Fruit fly (Drosophila melanogaster) whole organism, embryonic: ENCODE data around the gene CG42375.

Experiments used
- Ada2b ChIP-seq: fragments of 200-800 bp; sonication (Bioruptor generic); IDR thresholded peaks from 2 replicates; pipeline ENCODE4 v1.3.6; 2022; ENCODE audit warnings: missing biosample characterization, missing genetic modification characterization
- B-H1 ChIP-seq: fragments of 200-800 bp; sonication (Bioruptor generic); IDR thresholded peaks from 3 replicates; pipeline ENCODE4 v1.3.6; 2022; ENCODE audit warnings: missing biosample characterization, missing genetic modification characterization
- Bdp1 ChIP-seq: fragments of 200-800 bp; sonication (Bioruptor generic); optimal IDR thresholded peaks from 3 replicates; lab custom pipeline; 2016; ENCODE audit warnings: missing biosample characterization, missing genetic modification characterization
- Bgb ChIP-seq: fragments of 200-800 bp; sonication (Bioruptor generic); IDR thresholded peaks from 2 replicates; pipeline ENCODE4 v1.3.6; 2022; ENCODE audit warnings: missing biosample characterization, missing genetic modification characterization; ENCODE audit not compliant: partially characterized antibody
- Blimp-1 ChIP-seq: fragments of 200-800 bp; sonication (Bioruptor generic); optimal IDR thresholded peaks from 3 replicates; lab custom pipeline; 2018; ENCODE audit warnings: missing biosample characterization, missing genetic modification characterization, mild to moderate bottlenecking, moderate library complexity, missing genetic modification reagents
- CG13624 ChIP-seq: fragments of 200-800 bp; sonication (Bioruptor generic); optimal IDR thresholded peaks from 2 replicates; lab custom pipeline; 2016; ENCODE audit warnings: missing biosample characterization, missing genetic modification characterization
- CG14710 ChIP-seq: fragments of 200-800 bp; sonication (Bioruptor generic); optimal IDR thresholded peaks from 3 replicates; lab custom pipeline; 2019; ENCODE audit warnings: missing biosample characterization, mild to moderate bottlenecking, missing genetic modification characterization, moderate library complexity
- CG14965 ChIP-seq: fragments of 200-800 bp; sonication (Bioruptor generic); optimal IDR thresholded peaks from 2 replicates; lab custom pipeline; 2016; ENCODE audit warnings: missing biosample characterization, missing genetic modification characterization, borderline replicate concordance
- CG18262 ChIP-seq: fragments of 200-800 bp; optimal IDR thresholded peaks from 3 replicates; lab custom pipeline; 2019; ENCODE audit warnings: missing biosample characterization, mild to moderate bottlenecking, missing genetic modification characterization, moderate library complexity
- CG2202 ChIP-seq: fragments of 200-800 bp; sonication (Bioruptor generic); optimal IDR thresholded peaks from 2 replicates; lab custom pipeline; 2018; ENCODE audit warnings: missing biosample characterization, mild to moderate bottlenecking, missing genetic modification characterization
- CG30403 ChIP-seq: fragments of 200-800 bp; sonication (Bioruptor generic); optimal IDR thresholded peaks from 3 replicates; lab custom pipeline; 2016; ENCODE audit warnings: missing biosample characterization, missing genetic modification characterization
- CG42726 ChIP-seq: fragments of 200-800 bp; sonication (Bioruptor generic); IDR thresholded peaks from 2 replicates; pipeline ENCODE4 v1.3.6; 2022; ENCODE audit warnings: missing biosample characterization, missing genetic modification characterization; ENCODE audit not compliant: partially characterized antibody
- CG4424 ChIP-seq: fragments of 200-800 bp; sonication (Bioruptor generic); optimal IDR thresholded peaks from 3 replicates; lab custom pipeline; 2016; ENCODE audit warnings: missing biosample characterization, missing genetic modification characterization
- CG9437 ChIP-seq: fragments of 200-800 bp; sonication (Bioruptor generic); optimal IDR thresholded peaks from 2 replicates; lab custom pipeline; 2018; ENCODE audit warnings: missing biosample characterization, mild to moderate bottlenecking, missing genetic modification characterization
- CG9932 ChIP-seq: fragments of 200-800 bp; sonication (Bioruptor generic); IDR thresholded peaks from 2 replicates; pipeline ENCODE4 v1.3.6; 2022; ENCODE audit warnings: missing biosample characterization, missing genetic modification characterization
- CTCF ChIP-seq: fragments of 200-800 bp; sonication (Bioruptor generic); optimal IDR thresholded peaks from 2 replicates; lab custom pipeline; 2017; ENCODE audit warnings: missing biosample characterization, mild to moderate bottlenecking, missing genetic modification characterization, moderate library complexity
- Deaf1 ChIP-seq: fragments of 200-800 bp; optimal IDR thresholded peaks from 3 replicates; lab custom pipeline; 2019; ENCODE audit warnings: missing biosample characterization, mild to moderate bottlenecking, missing genetic modification characterization, moderate library complexity
- Dref ChIP-seq: fragments of 200-800 bp; sonication (Bioruptor generic); IDR thresholded peaks from 2 replicates; pipeline ENCODE4 v1.3.6; 2022; ENCODE audit warnings: missing biosample characterization, missing genetic modification characterization
- H15 ChIP-seq: fragments of 200-800 bp; sonication (Bioruptor generic); IDR thresholded peaks from 3 replicates; pipeline ENCODE4 v1.3.6; 2022; ENCODE audit warnings: missing biosample characterization, missing genetic modification characterization
- HmgD ChIP-seq: fragments of 200-800 bp; sonication (Bioruptor generic); optimal IDR thresholded peaks from 3 replicates; lab custom pipeline; 2016; ENCODE audit warnings: missing biosample characterization, missing genetic modification characterization
- Hr3 ChIP-seq: fragments of 200-800 bp; sonication (Bioruptor generic); optimal IDR thresholded peaks from 3 replicates; lab custom pipeline; 2016; ENCODE audit warnings: missing biosample characterization, missing genetic modification characterization
- Nf-YB ChIP-seq: fragments of 200-800 bp; sonication (Bioruptor generic); optimal IDR thresholded peaks from 3 replicates; lab custom pipeline; 2019; ENCODE audit warnings: missing biosample characterization, mild to moderate bottlenecking, missing genetic modification characterization, moderate library complexity
- Nf-YC ChIP-seq: fragments of 200-800 bp; optimal IDR thresholded peaks from 3 replicates; lab custom pipeline; 2019; ENCODE audit warnings: missing biosample characterization, mild to moderate bottlenecking, missing genetic modification characterization, moderate library complexity
- Sox102F ChIP-seq: fragments of 200-800 bp; sonication (Bioruptor generic); optimal IDR thresholded peaks from 2 replicates; lab custom pipeline; 2018; ENCODE audit warnings: missing biosample characterization, mild to moderate bottlenecking, missing genetic modification characterization, moderate library complexity
- Sry-β ChIP-seq: fragments of 200-800 bp; sonication (Bioruptor generic); optimal IDR thresholded peaks from 2 replicates; lab custom pipeline; 2018; ENCODE audit warnings: missing biosample characterization, mild to moderate bottlenecking, missing genetic modification characterization, moderate library complexity
- TFAM ChIP-seq: fragments of 200-800 bp; sonication (Bioruptor generic); optimal IDR thresholded peaks from 2 replicates; lab custom pipeline; 2017; ENCODE audit warnings: missing biosample characterization, missing genetic modification characterization, inconsistent platforms
- ac ChIP-seq: fragments of 200-800 bp; sonication (Bioruptor generic); optimal IDR thresholded peaks from 3 replicates; lab custom pipeline; 2017; ENCODE audit warnings: missing biosample characterization, mild to moderate bottlenecking, missing genetic modification characterization
- ap ChIP-seq: fragments of 200-800 bp; sonication (Bioruptor generic); IDR thresholded peaks from 2 replicates; pipeline ENCODE4 v1.3.6; 2022; ENCODE audit warnings: missing biosample characterization, missing genetic modification characterization
- br ChIP-seq: fragments of >200 bp; optimal IDR thresholded peaks from 2 replicates; lab custom pipeline; 2017
- bsh ChIP-seq, 2 experiments: fragments of 200-800 bp; sonication (Bioruptor generic); optimal IDR thresholded peaks; 2 replicates each; lab custom pipeline; 2017 to 2018; ENCODE audit warnings: mild to moderate bottlenecking in 2 of 2, missing biosample characterization in 2 of 2, missing genetic modification characterization in 2 of 2, moderate library complexity in 1 of 2
- chn ChIP-seq: fragments of 200-800 bp; sonication (Bioruptor generic); optimal IDR thresholded peaks from 2 replicates; lab custom pipeline; 2016; ENCODE audit warnings: missing biosample characterization, missing genetic modification characterization
- dati ChIP-seq: fragments of 200-800 bp; sonication (Bioruptor generic); IDR thresholded peaks from 2 replicates; pipeline ENCODE4 v1.3.6; 2022; ENCODE audit warnings: missing biosample characterization, missing genetic modification characterization
- esg ChIP-seq: fragments of 200-800 bp; sonication (Bioruptor generic); conservative IDR thresholded peaks from 2 replicates; pipeline ENCODE4 v1.3.6; 2022; ENCODE audit warnings: missing biosample characterization, missing genetic modification characterization
- fd96Cb ChIP-seq: fragments of 200-800 bp; sonication (Bioruptor generic); optimal IDR thresholded peaks from 2 replicates; lab custom pipeline; 2018; ENCODE audit warnings: missing biosample characterization, mild to moderate bottlenecking, missing genetic modification characterization, moderate library complexity
- her ChIP-seq: fragments of 200-800 bp; sonication (Bioruptor generic); optimal IDR thresholded peaks from 2 replicates; lab custom pipeline; 2016; ENCODE audit warnings: missing biosample characterization, missing genetic modification characterization
- insv ChIP-seq, 2 experiments: fragments of 200-800 bp; sonication (Bioruptor generic); optimal IDR thresholded peaks; 3 replicates each; lab custom pipeline; 2016 to 2018; ENCODE audit warnings: missing biosample characterization in 2 of 2, missing genetic modification characterization in 2 of 2
- ken ChIP-seq: fragments of 200-800 bp; sonication (Bioruptor generic); IDR thresholded peaks from 3 replicates; pipeline ENCODE4 v1.3.6; 2022; ENCODE audit warnings: missing biosample characterization, missing genetic modification characterization
- knrl ChIP-seq: fragments of 200-800 bp; sonication (Bioruptor generic); IDR thresholded peaks from 3 replicates; pipeline ENCODE4 v1.3.6; 2022; ENCODE audit warnings: missing biosample characterization, missing genetic modification characterization; ENCODE audit not compliant: partially characterized antibody
- lab ChIP-seq: fragments of 200-800 bp; sonication (Bioruptor generic); optimal IDR thresholded peaks from 3 replicates; lab custom pipeline; 2017; ENCODE audit warnings: missing biosample characterization, missing genetic modification characterization, mild to moderate bottlenecking, moderate library complexity, missing genetic modification reagents
- lola ChIP-seq, 3 experiments: fragments of >200 bp in 2 of 3; fragments of 200-800 bp in 1 of 3; sonication (Bioruptor generic) in 1 of 3; optimal IDR thresholded peaks; 2 replicates each; lab custom pipeline; 2017 to 2019; ENCODE audit warnings: missing biosample characterization in 3 of 3, missing genetic modification characterization in 3 of 3, mild to moderate bottlenecking in 1 of 3, moderate library complexity in 1 of 3
- mam ChIP-seq: fragments of 200-800 bp; sonication (Bioruptor generic); optimal IDR thresholded peaks from 3 replicates; lab custom pipeline; 2016; ENCODE audit warnings: missing biosample characterization, missing genetic modification characterization
- mirr ChIP-seq: fragments of 200-800 bp; sonication (Bioruptor generic); optimal IDR thresholded peaks from 3 replicates; lab custom pipeline; 2018; ENCODE audit warnings: missing biosample characterization, mild to moderate bottlenecking, missing genetic modification characterization
- nmo ChIP-seq: fragments of 200-800 bp; sonication (Bioruptor generic); optimal IDR thresholded peaks from 2 replicates; lab custom pipeline; 2018; ENCODE audit warnings: missing biosample characterization, mild to moderate bottlenecking, missing genetic modification characterization, moderate library complexity
- otp ChIP-seq: fragments of 200-800 bp; sonication (Bioruptor generic); IDR thresholded peaks from 3 replicates; pipeline ENCODE4, ENCODE4 v1.3.6; 2022; ENCODE audit warnings: missing biosample characterization, missing genetic modification characterization
- ranshi ChIP-seq: fragments of 200-800 bp; sonication (Bioruptor generic); IDR thresholded peaks from 2 replicates; pipeline ENCODE4 v1.3.6; 2022; ENCODE audit warnings: missing biosample characterization, missing genetic modification characterization
- row ChIP-seq: fragments of 200-800 bp; sonication (Bioruptor generic); IDR thresholded peaks from 3 replicates; pipeline ENCODE4 v1.3.6; 2022; ENCODE audit warnings: missing biosample characterization, missing genetic modification characterization
- sc ChIP-seq, 3 experiments: fragments of >200 bp in 2 of 3; fragments of 200-800 bp in 1 of 3; sonication (Bioruptor generic) in 1 of 3; optimal IDR thresholded peaks; 2 replicates in 2 of 3; 3 replicates in 1 of 3; lab custom pipeline; 2017; ENCODE audit warnings: mild to moderate bottlenecking in 1 of 3, missing biosample characterization in 1 of 3, missing genetic modification characterization in 1 of 3, missing genetic modification reagents in 1 of 3
- sd ChIP-seq: fragments of 200-800 bp; sonication (Bioruptor generic); optimal IDR thresholded peaks from 3 replicates; lab custom pipeline; 2018; ENCODE audit warnings: missing biosample characterization, mild to moderate bottlenecking, missing genetic modification characterization, moderate library complexity
- sens ChIP-seq: fragments of 200-800 bp; sonication (Bioruptor generic); peaks from one replicate; lab custom pipeline; 2016; ENCODE audit warnings: missing biosample characterization, missing genetic modification characterization
- unpg ChIP-seq: fragments of 200-800 bp; sonication (Bioruptor generic); optimal IDR thresholded peaks from 3 replicates; lab custom pipeline; 2018; ENCODE audit warnings: missing biosample characterization, mild to moderate bottlenecking, missing genetic modification characterization, moderate library complexity
- zf30C ChIP-seq: fragments of 200-800 bp; sonication (Bioruptor generic); optimal IDR thresholded peaks from 3 replicates; lab custom pipeline; 2018; ENCODE audit warnings: missing biosample characterization, mild to moderate bottlenecking, missing genetic modification characterization
- zfh1 ChIP-seq: fragments of 200-800 bp; sonication (Bioruptor generic); IDR thresholded peaks from 3 replicates; pipeline ENCODE4 v1.3.6; 2022; ENCODE audit warnings: missing biosample characterization, missing genetic modification characterization

The CG42375 gene

dm6 chr3R:13797269-13797677 lies 17.8 kb downstream of the CG42375 start (continued):
- peak; percentile 23 for TF ChIP-seq zf30C (GFP tag; lab: Kevin White, UChicago)
- no peak for TF ChIP-seq insv (GFP tag; optimal IDR thresholded peaks at IDR 0.05; lab: Kevin White, UChicago)
- no peak for TF ChIP-seq Nf-YB (GFP tag; lab: Kevin White, UChicago)
- no peak for TF ChIP-seq Bgb (GFP tag; lab: Robert Waterston, UW)
- TF ChIP-seq CTCF (GFP tag; lab: Kevin White, UChicago): no peak
- no peak for TF ChIP-seq ac (GFP tag; lab: Kevin White, UChicago)
- TF ChIP-seq H15 (GFP tag; lab: Robert Waterston, UW): no peak
- TF ChIP-seq mam (GFP tag; lab: Kevin White, UChicago): no peak
- peak; percentile 28 for TF ChIP-seq Sox102F (GFP tag; lab: Kevin White, UChicago)
- no peak for TF ChIP-seq TFAM (GFP tag; lab: Kevin White, UChicago)
- TF ChIP-seq her (GFP tag; lab: Kevin White, UChicago): no peak
- TF ChIP-seq CG14710: peak; percentile 8
- TF ChIP-seq CG18262 (tag; lab: Kevin White, UChicago): peak; percentile 39
- no peak for TF ChIP-seq sd (tag; lab: Kevin White, UChicago)
- no peak for TF ChIP-seq knrl (GFP tag; lab: Robert Waterston, UW)
- TF ChIP-seq lab (GFP tag; lab: Kevin White, UChicago): no peak
- no peak for TF ChIP-seq ap
- peak in 1 of 3 experiments; percentile 26 for TF ChIP-seq lola (GFP tag; optimal IDR thresholded peaks at IDR 0.05; lab: Kevin White, UChicago)
- TF ChIP-seq mirr (GFP tag; lab: Kevin White, UChicago): no peak
- TF ChIP-seq HmgD (GFP tag; lab: Kevin White, UChicago): no peak
- peak; percentile 22 for TF ChIP-seq nmo (GFP tag; lab: Kevin White, UChicago)
- no peak for TF ChIP-seq CG14965 (GFP tag; lab: Kevin White, UChicago)
- no peak for TF ChIP-seq dati (GFP tag; lab: Robert Waterston, UW)
- TF ChIP-seq Bdp1 (GFP tag; lab: Kevin White, UChicago): no peak
- no peak for TF ChIP-seq chn (GFP tag; lab: Kevin White, UChicago)
- TF ChIP-seq CG2202 (tag; lab: Kevin White, UChicago): no peak
- TF ChIP-seq Nf-YC (tag; lab: Kevin White, UChicago): no peak
- no peak for TF ChIP-seq CG42726 (GFP tag; lab: Robert Waterston, UW)
- no peak for TF ChIP-seq Hr3 (GFP tag; lab: Kevin White, UChicago)
- TF ChIP-seq B-H1: no peak
- peak; percentile 26 for TF ChIP-seq Blimp-1 (GFP tag; lab: Kevin White, UChicago)
- no peak for TF ChIP-seq sc (optimal IDR thresholded peaks at IDR 0.05; lab: Kevin White, UChicago)
- no peak for TF ChIP-seq sc (GFP tag; optimal IDR thresholded peaks at IDR 0.05; lab: Kevin White, UChicago)
- peak; percentile 28 for TF ChIP-seq row
- TF ChIP-seq ranshi (GFP tag; lab: Robert Waterston, UW): no peak
- TF ChIP-seq CG13624 (GFP tag; lab: Kevin White, UChicago): no peak
- TF ChIP-seq br: no peak
- 0 out of 2 replicates have a peak, but pooled peaks have one; percentile 15 for TF ChIP-seq esg (GFP tag; lab: Robert Waterston, UW)
- no peak for TF ChIP-seq Dref (GFP tag; lab: Robert Waterston, UW)
- TF ChIP-seq unpg (GFP tag; lab: Kevin White, UChicago): no peak
- peak in 1 of 2 experiments; percentile 51 for TF ChIP-seq bsh (GFP tag; optimal IDR thresholded peaks at IDR 0.05; lab: Kevin White, UChicago)
- TF ChIP-seq fd96Cb: peak; percentile 5
- TF ChIP-seq ken (GFP tag; lab: Robert Waterston, UW): no peak
- peak; percentile 11 for TF ChIP-seq CG9437 (GFP tag; lab: Kevin White, UChicago)
- TF ChIP-seq Deaf1: no peak
- TF ChIP-seq otp (GFP tag; lab: Robert Waterston, UW): no peak
- peak; percentile 81 for TF ChIP-seq sens
- peak; percentile 3 for TF ChIP-seq CG4424 (GFP tag; lab: Kevin White, UChicago)
- TF ChIP-seq zfh1 (GFP tag; lab: Robert Waterston, UW): no peak
- no peak for TF ChIP-seq Ada2b
- no peak for TF ChIP-seq Sry-β
- peak; percentile 3 for TF ChIP-seq CG30403 (GFP tag; lab: Kevin White, UChicago)
- TF ChIP-seq CG9932 (GFP tag; lab: Robert Waterston, UW): no peak
